Worm (Caenorhabditis elegans): ENCODE measurements around the gene F37A4.6.

The F37A4.6 gene

DNA sequence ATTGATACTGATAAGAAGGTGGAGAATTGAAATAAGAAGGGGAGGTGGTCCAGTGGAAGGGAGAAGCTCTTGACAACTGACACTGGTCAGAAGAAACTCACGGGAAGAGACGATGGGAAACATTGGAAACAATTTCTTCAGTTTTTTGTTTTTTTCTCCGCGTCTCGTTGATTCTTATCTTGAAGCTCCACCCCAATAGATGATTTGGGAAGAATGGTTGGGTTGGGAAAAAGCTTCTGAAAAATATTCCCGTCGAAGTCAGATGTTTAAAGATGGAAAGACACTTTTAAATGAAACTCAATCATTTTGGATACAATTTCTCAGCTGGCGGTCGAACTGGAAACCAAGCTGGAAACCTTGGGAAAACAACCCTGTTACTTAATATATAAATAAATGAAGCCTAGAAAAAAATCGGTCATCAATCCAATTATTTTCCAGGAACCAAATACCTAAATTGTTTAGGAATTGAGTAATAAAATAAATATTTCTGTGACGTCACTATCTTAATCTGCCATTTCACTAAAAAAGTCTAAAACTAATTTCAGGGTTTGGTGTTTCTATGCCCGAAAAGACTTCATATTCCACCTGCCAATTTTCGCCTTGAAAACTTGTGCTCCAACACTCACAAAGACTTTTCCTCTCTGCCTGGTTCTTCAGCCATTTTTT, 24.7 kb downstream of the F37A4.6 start, which contains the start of the genes Y102E9.5 and odr-4:
Gene Y102E9.5 (minus strand): TSS at position 101 of the 666 bp plus-strand sequence.
Gene odr-4 (plus strand): TSS at position 616 of the 666 bp plus-strand sequence.
- no peak for TF ChIP-seq ama-1 (optimal IDR thresholded peaks at IDR 0.05)
- TF ChIP-seq lin-39 (tag; optimal IDR thresholded peaks at IDR 0.05): no peak
- TF ChIP-seq ceh-16 (tag; optimal IDR thresholded peaks at IDR 0.05): no peak
- TF ChIP-seq snpc-4 (tag; optimal IDR thresholded peaks at IDR 0.05): no peak
- TF ChIP-seq ceh-82 (tag; optimal IDR thresholded peaks at IDR 0.05): no peak
- no peak for TF ChIP-seq hmg-11 (tag; optimal IDR thresholded peaks at IDR 0.05)
- TF ChIP-seq nhr-237 (tag; optimal IDR thresholded peaks at IDR 0.05): no peak
- TF ChIP-seq zag-1 (tag; optimal IDR thresholded peaks at IDR 0.05): no peak
- TF ChIP-seq sea-2 (GFP tag; optimal IDR thresholded peaks at IDR 0.05): no peak
- TF ChIP-seq elt-1 (tag; optimal IDR thresholded peaks at IDR 0.05): no peak
- TF ChIP-seq nfya-1 (tag; optimal IDR thresholded peaks at IDR 0.05; ENCODE audit: insufficient read depth): no peak
- no peak for TF ChIP-seq eor-1 (tag; optimal IDR thresholded peaks at IDR 0.05)
- no peak for TF ChIP-seq nhr-28 (tag; optimal IDR thresholded peaks at IDR 0.05)
- no peak for TF ChIP-seq skn-1 (tag; optimal IDR thresholded peaks at IDR 0.05)
- TF ChIP-seq egl-5 (tag; optimal IDR thresholded peaks at IDR 0.05): no peak
- no peak for TF ChIP-seq mdl-1 (tag; optimal IDR thresholded peaks at IDR 0.05)
- TF ChIP-seq nhr-12 (tag; optimal IDR thresholded peaks at IDR 0.05): no peak

DNA sequence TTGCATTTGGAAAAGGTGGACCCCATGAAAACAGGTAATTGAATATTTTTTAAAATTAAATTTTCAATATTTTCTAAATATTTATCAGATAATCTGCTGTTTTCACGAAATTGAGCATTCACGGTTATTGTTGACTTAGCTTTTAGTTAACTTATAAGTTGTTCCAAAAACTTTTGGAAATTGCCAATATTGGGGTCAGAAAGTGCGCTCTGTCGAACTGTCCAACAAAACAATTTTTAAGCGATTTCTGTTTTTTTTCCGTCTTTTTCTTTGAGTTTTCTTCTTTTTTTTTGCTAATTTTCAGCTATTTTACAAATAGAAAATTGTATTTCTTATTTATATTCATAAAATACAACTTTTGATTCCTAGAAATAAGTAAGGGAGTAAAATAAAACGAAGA, 25.7 kb downstream of the F37A4.6 start:
- TF ChIP-seq nhr-67 (tag; optimal IDR thresholded peaks at IDR 0.05) (no peak), sea-2 (GFP tag; optimal IDR thresholded peaks at IDR 0.05) (no peak), ceh-28 (tag; optimal IDR thresholded peaks at IDR 0.05) (no peak), pqm-1 (tag; optimal IDR thresholded peaks at IDR 0.05) (no peak), unc-62 (GFP tag; optimal IDR thresholded peaks at IDR 0.05) (no peak), daf-12 (tag; optimal IDR thresholded peaks at IDR 0.05) (no peak), aly-2 (tag; optimal IDR thresholded peaks at IDR 0.05) (no peak), elt-1 (tag; optimal IDR thresholded peaks at IDR 0.05) (no peak), nhr-11 (tag; optimal IDR thresholded peaks at IDR 0.05) (no peak), zag-1 (tag; optimal IDR thresholded peaks at IDR 0.05) (no peak), nhr-43 (tag; optimal IDR thresholded peaks at IDR 0.05; ENCODE audit: poor library complexity, severe bottlenecking) (no peak), fos-1 (tag; optimal IDR thresholded peaks at IDR 0.05) (no peak), nhr-237 (tag; optimal IDR thresholded peaks at IDR 0.05) (no peak)

DNA sequence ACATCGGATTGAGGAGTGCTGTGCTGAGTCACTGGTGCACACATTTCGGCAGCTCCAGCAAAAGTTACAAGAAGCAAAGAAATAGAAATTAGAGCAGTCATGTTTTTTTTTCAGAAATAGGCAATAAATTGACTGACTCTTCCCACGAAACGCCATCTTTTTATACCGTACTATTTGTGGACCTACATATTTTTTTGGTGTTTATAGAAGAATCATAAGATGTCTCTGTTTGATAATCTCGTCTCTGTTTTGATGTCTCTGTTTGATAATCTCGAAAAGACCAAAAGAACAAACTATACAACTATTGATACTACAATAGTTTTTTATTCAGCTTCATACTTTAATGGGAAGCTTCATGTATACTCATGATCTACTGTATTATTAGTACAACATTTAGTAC, 28.8 kb downstream of the F37A4.6 start, which contains the start of gene Y102E9.3:
Gene Y102E9.3 (minus strand): TSS at position 101 of the 400 bp plus-strand sequence.
- TF ChIP-seq skn-1 (tag; optimal IDR thresholded peaks at IDR 0.05) (no peak), ztf-4 (tag; optimal IDR thresholded peaks at IDR 0.05) (no peak), ztf-11 (tag; optimal IDR thresholded peaks at IDR 0.05) (no peak), nhr-23 (tag; optimal IDR thresholded peaks at IDR 0.05) (no peak), hmg-11 (tag; optimal IDR thresholded peaks at IDR 0.05) (no peak), lsy-12 (tag; optimal IDR thresholded peaks at IDR 0.05) (no peak), unc-39 (tag; optimal IDR thresholded peaks at IDR 0.05) (no peak), ama-1 (optimal IDR thresholded peaks at IDR 0.05) (no peak), daf-12 (tag; optimal IDR thresholded peaks at IDR 0.05) (no peak), nfya-1 (tag; optimal IDR thresholded peaks at IDR 0.05; ENCODE audit: insufficient read depth) (no peak)

DNA sequence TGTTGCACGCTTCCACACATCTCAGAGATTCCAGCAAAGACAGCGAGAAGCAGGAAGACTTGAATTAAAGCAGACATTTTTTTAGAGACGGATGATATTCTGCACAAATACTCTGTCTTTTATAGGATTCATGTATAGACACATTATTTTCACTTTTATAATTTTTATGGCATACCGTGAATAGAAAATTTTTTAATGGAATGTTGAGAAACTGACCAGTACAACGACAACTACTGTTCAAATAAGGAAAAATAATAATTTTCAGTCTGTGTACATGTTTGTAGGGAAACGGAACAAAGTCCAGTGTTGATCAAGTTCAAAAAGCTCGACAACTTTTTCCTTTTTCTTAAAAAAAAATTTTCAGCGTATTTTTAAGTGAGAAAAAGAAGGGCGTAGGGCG, 31.0 kb downstream of the F37A4.6 start, which contains the start of gene Y102E9.6:
Gene Y102E9.6 (minus strand): TSS at position 101 of the 400 bp plus-strand sequence.
- no peak for TF ChIP-seq mdl-1 (tag; optimal IDR thresholded peaks at IDR 0.05)
- no peak for TF ChIP-seq ZK546.5 (tag; optimal IDR thresholded peaks at IDR 0.05)
- no peak for TF ChIP-seq jun-1 (tag; optimal IDR thresholded peaks at IDR 0.05)

DNA sequence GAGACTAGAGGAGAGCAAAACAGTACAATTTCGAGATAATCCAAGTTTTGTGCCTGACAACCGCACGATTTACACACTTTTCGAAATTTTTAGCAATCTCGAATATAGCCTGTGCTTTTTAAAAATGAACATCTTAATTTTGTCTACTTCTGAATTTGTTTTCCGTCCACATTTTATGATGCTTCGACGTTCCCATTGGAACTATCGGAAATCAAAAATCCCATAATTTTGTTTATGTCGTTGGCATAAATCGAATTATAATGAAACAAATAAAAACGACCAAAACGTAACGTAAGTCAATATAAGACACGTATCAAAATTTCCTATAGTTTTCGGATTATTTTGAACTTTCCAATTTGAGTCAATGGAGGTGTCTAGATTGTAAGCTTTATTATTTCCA, 31.4 kb downstream of the F37A4.6 start, which contains the start of gene K07E12.2:
Gene K07E12.2 (plus strand): TSS at position 301 of the 400 bp plus-strand sequence.
- TF ChIP-seq R02D3.7 (tag; optimal IDR thresholded peaks at IDR 0.05): no peak
- TF ChIP-seq lsy-12 (tag; optimal IDR thresholded peaks at IDR 0.05): no peak
- TF ChIP-seq sea-2 (GFP tag; optimal IDR thresholded peaks at IDR 0.05): no peak
- no peak for TF ChIP-seq unc-62 (GFP tag; optimal IDR thresholded peaks at IDR 0.05)
- TF ChIP-seq ceh-28 (tag; optimal IDR thresholded peaks at IDR 0.05): no peak
- no peak for TF ChIP-seq fkh-2 (tag; optimal IDR thresholded peaks at IDR 0.05)
- no peak for TF ChIP-seq lin-39 (tag; optimal IDR thresholded peaks at IDR 0.05)
- TF ChIP-seq mml-1 (tag; optimal IDR thresholded peaks at IDR 0.05): no peak
- no peak for TF ChIP-seq zag-1 (tag; optimal IDR thresholded peaks at IDR 0.05)
- no peak for TF ChIP-seq ceh-82 (tag; optimal IDR thresholded peaks at IDR 0.05)
- TF ChIP-seq ama-1 (optimal IDR thresholded peaks at IDR 0.05): no peak
- no peak for TF ChIP-seq ceh-9 (tag; optimal IDR thresholded peaks at IDR 0.05)
- no peak for TF ChIP-seq elt-3 (tag; optimal IDR thresholded peaks at IDR 0.05)
- TF ChIP-seq ceh-16 (tag; optimal IDR thresholded peaks at IDR 0.05): no peak
- TF ChIP-seq nhr-77 (tag; optimal IDR thresholded peaks at IDR 0.05): no peak
- no peak for TF ChIP-seq nhr-67 (tag; optimal IDR thresholded peaks at IDR 0.05)
- no peak for TF ChIP-seq nhr-11 (tag; optimal IDR thresholded peaks at IDR 0.05)
- TF ChIP-seq snpc-4 (tag; optimal IDR thresholded peaks at IDR 0.05): no peak
